Fruit fly (Drosophila melanogaster): ENCODE data around the gene CG17199.

CG17199 gene

dm6 chr3R:20169135-20169534 is 40.5 kb downstream of the CG17199 start, which contains the start of gene CG5023:
CG5023 (plus strand) TSS chr3R:20169435.
- TF ChIP-seq CG14711 (tag; optimal IDR thresholded peaks at IDR 0.05) (no peak), Hr96 (GFP tag; optimal IDR thresholded peaks at IDR 0.05) (no peak), CG11617 (GFP tag; optimal IDR thresholded peaks at IDR 0.05) (no peak), pad (GFP tag; optimal IDR thresholded peaks at IDR 0.05) (no peak), CG33017 (tag; optimal IDR thresholded peaks at IDR 0.05) (no peak), Mnt (GFP tag; optimal IDR thresholded peaks at IDR 0.05) (no peak), CG1620 (GFP tag; optimal IDR thresholded peaks at IDR 0.05) (no peak), cnc (optimal IDR thresholded peaks at IDR 0.05) (no peak), CG7045 (GFP tag; optimal IDR thresholded peaks at IDR 0.05) (no peak), cic (GFP tag; optimal IDR thresholded peaks at IDR 0.05) (no peak), tj (GFP tag; optimal IDR thresholded peaks at IDR 0.05) (no peak)

- no peak for TF ChIP-seq CG12768 (GFP tag; optimal IDR thresholded peaks at IDR 0.05)
- TF ChIP-seq bab1 (GFP tag; optimal IDR thresholded peaks at IDR 0.05) = no peak
- no peak for TF ChIP-seq pad (GFP tag; optimal IDR thresholded peaks at IDR 0.05)
- no peak for TF ChIP-seq CG1620 (GFP tag; optimal IDR thresholded peaks at IDR 0.05)
- no peak for TF ChIP-seq CG33017 (tag; optimal IDR thresholded peaks at IDR 0.05)
- no peak for TF ChIP-seq CG5204 (GFP tag; optimal IDR thresholded peaks at IDR 0.05)
- TF ChIP-seq Crg-1 (GFP tag; optimal IDR thresholded peaks at IDR 0.05) = no peak
- no peak for TF ChIP-seq CG14711 (tag; optimal IDR thresholded peaks at IDR 0.05)
- no peak for TF ChIP-seq kay (GFP tag; ENCODE audit: borderline replicate concordance)
- no peak for TF ChIP-seq cic (GFP tag; optimal IDR thresholded peaks at IDR 0.05)
- no peak for TF ChIP-seq CG7045 (GFP tag; optimal IDR thresholded peaks at IDR 0.05)
Measured at dm6 chr3R:20167635-20168395, 41.8 kb downstream of the CG17199 start.

Measured in whole organism, adult.